Worm (Caenorhabditis elegans): ENCODE measurements around the gene F48G7.7.

F48G7.7 gene

DNA sequence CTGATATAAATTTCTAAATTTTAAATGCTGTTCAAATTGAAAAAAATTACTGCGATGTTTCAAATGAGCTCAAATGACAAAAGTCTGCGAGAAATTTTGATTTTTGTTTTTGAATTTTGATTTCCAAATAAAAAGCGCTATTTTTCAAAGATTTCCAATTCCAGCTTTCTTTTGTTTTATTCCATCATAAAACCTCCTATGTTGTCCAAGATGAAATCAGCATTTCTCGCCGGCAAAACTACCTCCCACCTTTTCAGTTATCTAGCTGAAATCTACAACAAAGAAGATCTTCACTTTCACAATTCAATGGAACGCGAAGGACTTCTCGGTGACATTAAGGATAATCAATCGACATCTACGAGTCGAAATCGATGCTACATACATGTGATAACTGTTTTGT lies 47.2 kb downstream of the F48G7.7 start, which contains the start of gene K06H6.4:
TSS of gene K06H6.4 (plus strand) at position 301 of the 400 bp plus-strand sequence.
- TF ChIP-seq Y95B8A.8 (GFP tag; IDR thresholded peaks at IDR 0.05) (no peak), madf-10 (tag; optimal IDR thresholded peaks at IDR 0.05) (no peak), bed-1 (GFP tag; IDR thresholded peaks at IDR 0.05) (no peak), nhr-120 (GFP tag; IDR thresholded peaks at IDR 0.05) (no peak), ztf-26 (tag; optimal IDR thresholded peaks at IDR 0.05) (no peak)

- TF ChIP-seq pha-4 (tag; optimal IDR thresholded peaks at IDR 0.05) (no peak), lir-1 (GFP tag; conservative IDR thresholded peaks at IDR 0.05) (no peak)
These were observed 49.3 kb downstream of the F48G7.7 start for ce11 chrV:576918-577317.

- no peak for TF ChIP-seq pha-4 (tag; optimal IDR thresholded peaks at IDR 0.05)
These were observed 50.2 kb downstream of the F48G7.7 start, which contains the start of gene K06H6.5 for ce11 chrV:576070-576469. Gene K06H6.5, plus strand, starts transcription at chrV:576370.

All from whole organism, young adult.